Worm (Caenorhabditis elegans) whole organism, late embryonic: ENCODE data around the gene klp-7.
A peak's percentile ranks its signal among the peaks of the same experiment; 100 is the strongest.

Experiments used
- ceh-6 ChIP-seq: fragments of 200-800 bp; sonication (Bioruptor generic); optimal IDR thresholded peaks from 2 replicates; lab custom pipeline; 2018; ENCODE audit warnings: mild to moderate bottlenecking, missing genetic modification characterization, missing compliant biosample characterization
- fkh-6 ChIP-seq: sonication (generic microtip); optimal IDR thresholded peaks from 2 replicates; lab custom pipeline; 2016; ENCODE audit warnings: missing genetic modification characterization, missing compliant biosample characterization
- madf-2 ChIP-seq: sonication (generic microtip); optimal IDR thresholded peaks from 2 replicates; lab custom pipeline; 2017; ENCODE audit warnings: missing genetic modification characterization, missing compliant biosample characterization
- pha-4 ChIP-seq: fragments of 150-350 bp; optimal IDR thresholded peaks from 2 replicates; lab custom pipeline; 2018; ENCODE audit warnings: missing biosample characterization, missing genetic modification reagents, missing genetic modification characterization
- pqm-1 ChIP-seq: sonication (generic microtip); optimal IDR thresholded peaks from 2 replicates; lab custom pipeline; 2016; ENCODE audit warnings: missing genetic modification characterization, missing compliant biosample characterization
- unc-3 ChIP-seq, 2 experiments: fragments of 200-800 bp in 1 of 2; sonication (Bioruptor generic) in 1 of 2; sonication (generic microtip) in 1 of 2; conservative IDR thresholded peaks in 1 of 2; optimal IDR thresholded peaks in 1 of 2; 2 replicates each; pipeline versions ENCODE4 v1.3.6 to Lab custom; 2016 to 2022; ENCODE audit warnings: missing compliant biosample characterization in 2 of 2, missing genetic modification characterization in 2 of 2, missing genetic modification reagents in 1 of 2
- unc-55 ChIP-seq: sonication (generic microtip); optimal IDR thresholded peaks from 2 replicates; lab custom pipeline; 2017; ENCODE audit warnings: missing biosample characterization, missing genetic modification reagents, missing genetic modification characterization
- ztf-16 ChIP-seq: sonication (generic microtip); optimal IDR thresholded peaks from 2 replicates; lab custom pipeline; 2017; ENCODE audit warnings: missing genetic modification characterization, missing compliant biosample characterization

DNA sequence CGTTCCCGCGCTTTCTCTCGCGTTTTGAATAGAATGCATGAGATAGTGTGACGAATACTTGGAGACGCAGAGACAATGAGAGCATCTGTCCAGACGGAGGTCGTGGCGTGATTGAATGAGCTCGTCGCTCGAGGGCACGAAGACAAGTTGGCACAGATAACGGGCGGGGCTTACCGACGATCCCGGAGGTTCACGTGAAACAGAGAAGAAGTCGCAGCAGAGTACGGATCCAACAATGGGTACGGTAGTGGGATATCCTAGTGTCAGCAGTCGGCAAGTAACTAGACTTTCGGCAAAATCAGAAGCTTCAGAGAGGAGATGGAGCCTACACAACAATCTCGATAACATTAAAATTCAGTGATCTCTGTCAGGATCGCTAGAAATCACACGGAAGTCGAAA, 14.1 kb downstream of the klp-7 start:
- no peak for TF ChIP-seq fkh-6 (tag; lab: Kevin White, UChicago)
- TF ChIP-seq ceh-6 (GFP tag; lab: Kevin White, UChicago) = no peak
- no peak for TF ChIP-seq ztf-16 (tag; lab: Kevin White, UChicago)
- TF ChIP-seq unc-55 (GFP tag; lab: Kevin White, UChicago) = peak; percentile 22
- TF ChIP-seq pqm-1 (tag; lab: Kevin White, UChicago) = no peak
- TF ChIP-seq unc-3 (GFP tag; conservative IDR thresholded peaks at IDR 0.05; lab: Robert Waterston, UW) = no peak
- no peak for TF ChIP-seq unc-3 (tag; optimal IDR thresholded peaks at IDR 0.05; lab: Kevin White, UChicago)
- no peak for TF ChIP-seq pha-4
- TF ChIP-seq madf-2 (tag; lab: Kevin White, UChicago) = no peak
